Fruit fly (Drosophila melanogaster): ENCODE measurements around the gene Mtl.

The Mtl gene

DNA sequence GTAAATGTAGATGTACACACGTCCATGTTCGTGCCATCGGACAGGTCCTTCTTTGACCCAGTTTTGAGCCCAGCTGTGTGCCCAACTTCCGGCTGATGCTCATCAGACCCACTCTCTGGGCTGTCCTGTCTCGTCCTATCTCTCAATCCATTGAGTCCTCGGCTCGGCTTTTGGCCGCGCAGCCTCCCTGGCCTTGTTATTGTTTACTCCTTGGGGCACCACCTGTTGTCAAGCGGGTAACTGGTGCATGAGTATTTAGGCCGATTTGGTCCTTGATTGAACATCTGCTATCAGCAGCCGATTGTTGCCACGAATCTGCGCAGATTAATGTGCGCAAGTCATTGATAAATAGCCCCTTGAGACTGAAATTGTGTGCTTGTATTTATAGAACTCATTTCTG lies 25.2 kb downstream of the Mtl start:
- TF ChIP-seq Blimp-1 (GFP tag; optimal IDR thresholded peaks at IDR 0.05) (no peak), CG3919 (GFP tag; optimal IDR thresholded peaks at IDR 0.05) (no peak)

DNA sequence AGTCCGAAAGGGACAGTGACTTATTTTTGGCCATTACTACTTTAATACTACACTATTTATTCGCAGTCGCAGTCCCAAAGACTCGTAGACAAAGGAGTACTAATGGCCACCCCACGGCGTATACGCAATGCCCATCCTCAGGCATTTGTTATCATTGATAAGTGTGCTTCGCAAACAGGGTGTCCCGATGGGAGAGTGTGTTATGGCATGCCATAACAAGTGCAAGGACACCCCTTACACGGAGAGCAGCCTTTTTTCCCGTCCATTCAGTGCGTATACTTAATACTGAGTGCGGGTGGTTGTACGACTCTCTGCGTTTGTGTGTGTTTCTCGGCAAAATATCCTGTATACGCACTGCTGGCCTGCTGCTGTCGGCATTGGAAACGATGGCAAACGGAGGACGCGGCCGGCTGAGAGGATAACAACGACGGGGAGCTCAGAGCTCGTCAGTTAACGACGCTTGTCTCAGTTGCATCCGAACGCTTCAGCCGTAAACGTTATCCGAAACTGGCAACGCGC lies 25.8 kb downstream of the Mtl start, which contains the start of gene unc80:
Gene unc80, plus strand, starts transcription at position 469 of the 519 bp plus-strand sequence.
- no peak for TF ChIP-seq CG3919 (GFP tag; optimal IDR thresholded peaks at IDR 0.05)
- no peak for TF ChIP-seq CG9139 (GFP tag; optimal IDR thresholded peaks at IDR 0.05)
- no peak for TF ChIP-seq Sox14 (GFP tag; optimal IDR thresholded peaks at IDR 0.05)
- no peak for TF ChIP-seq CG34406 (GFP tag; optimal IDR thresholded peaks at IDR 0.05)

- no peak for TF ChIP-seq CG11902 (GFP tag; optimal IDR thresholded peaks at IDR 0.05)
- no peak for TF ChIP-seq acj6 (GFP tag; optimal IDR thresholded peaks at IDR 0.05)
- TF ChIP-seq CG11294 (GFP tag; IDR thresholded peaks at IDR 0.05) = no peak
- no peak for TF ChIP-seq dsx (GFP tag; optimal IDR thresholded peaks at IDR 0.05; ENCODE audit: poor library complexity, severe bottlenecking)
- TF ChIP-seq CG6163 (GFP tag; IDR thresholded peaks at IDR 0.05) = no peak
- TF ChIP-seq CG3919 (GFP tag; optimal IDR thresholded peaks at IDR 0.05) = no peak
- no peak for TF ChIP-seq CG7368 (GFP tag; optimal IDR thresholded peaks at IDR 0.05)
- no peak for TF ChIP-seq topi (GFP tag; optimal IDR thresholded peaks at IDR 0.05)
- TF ChIP-seq ss (GFP tag; optimal IDR thresholded peaks at IDR 0.05) = no peak
- no peak for TF ChIP-seq CG8119 (GFP tag; IDR thresholded peaks at IDR 0.05)
- no peak for TF ChIP-seq CG4318 (GFP tag; optimal IDR thresholded peaks at IDR 0.05)
- no peak for TF ChIP-seq fd85E (GFP tag; optimal IDR thresholded peaks at IDR 0.05)
- TF ChIP-seq Hr38 (GFP tag; optimal IDR thresholded peaks at IDR 0.05) = no peak
- no peak for TF ChIP-seq CG6792 (GFP tag; optimal IDR thresholded peaks at IDR 0.05)
- no peak for TF ChIP-seq Sox102F (GFP tag; optimal IDR thresholded peaks at IDR 0.05)
- no peak for TF ChIP-seq salr (GFP tag; optimal IDR thresholded peaks at IDR 0.05)
- no peak for TF ChIP-seq CG6808 (GFP tag; optimal IDR thresholded peaks at IDR 0.05)
These were observed 26.6 kb downstream of the Mtl start for dm6 chr3R:27662857-27663256.

dm6 chr3R:27677174-27677726 lies 41.0 kb downstream of the Mtl start, which contains the start of gene Hsdl2:
TSS of gene Hsdl2 (plus strand) at chr3R:27677522.
- TF ChIP-seq CG3919 (GFP tag; optimal IDR thresholded peaks at IDR 0.05) (peak; percentile 87), CG7368 (GFP tag; optimal IDR thresholded peaks at IDR 0.05) (peak; percentile 79), Hr39 (GFP tag; optimal IDR thresholded peaks at IDR 0.05) (peak; percentile 27), CG15336 (GFP tag; IDR thresholded peaks at IDR 0.05) (peak; percentile 69; the same call in 1 of the 2 replicates), ss (GFP tag; optimal IDR thresholded peaks at IDR 0.05) (peak; percentile 94 to 97), CG32006 (GFP tag; optimal IDR thresholded peaks at IDR 0.05) (peak; percentile 56), CG16779 (tag; optimal IDR thresholded peaks at IDR 0.05) (peak; percentile 92), Hr38 (GFP tag; optimal IDR thresholded peaks at IDR 0.05) (no peak), Eip75B (GFP tag; optimal IDR thresholded peaks at IDR 0.05) (peak; percentile 53), spab (GFP tag; optimal IDR thresholded peaks at IDR 0.05) (peak; percentile 86), OdsH (GFP tag; optimal IDR thresholded peaks at IDR 0.05) (no peak), lz (GFP tag; optimal IDR thresholded peaks at IDR 0.05) (peak; percentile 38), fd85E (GFP tag; optimal IDR thresholded peaks at IDR 0.05) (peak; percentile 72), CG1621 (tag; optimal IDR thresholded peaks at IDR 0.05) (peak; percentile 80), vri (GFP tag; optimal IDR thresholded peaks at IDR 0.05) (no peak), net (GFP tag; optimal IDR thresholded peaks at IDR 0.05) (peak; percentile 81), CG10631 (GFP tag; optimal IDR thresholded peaks at IDR 0.05) (no peak), CG31627 (GFP tag; optimal IDR thresholded peaks at IDR 0.05) (peak; percentile 36), pdm3 (GFP tag; optimal IDR thresholded peaks at IDR 0.05) (peak; percentile 56), achi (GFP tag; optimal IDR thresholded peaks at IDR 0.05) (peak; percentile 63), CG10669 (GFP tag; optimal IDR thresholded peaks at IDR 0.05) (peak; percentile 84), svp (GFP tag) (peak; percentile 98), Blimp-1 (GFP tag; optimal IDR thresholded peaks at IDR 0.05) (peak; percentile 69), fd59A (GFP tag; optimal IDR thresholded peaks at IDR 0.05) (no peak), acj6 (GFP tag; optimal IDR thresholded peaks at IDR 0.05) (peak; percentile 29), Gug (GFP tag; IDR thresholded peaks at IDR 0.05) (no peak), CG9139 (GFP tag; optimal IDR thresholded peaks at IDR 0.05) (peak; percentile 95), CG34406 (GFP tag; optimal IDR thresholded peaks at IDR 0.05) (no peak), Hr4 (GFP tag; optimal IDR thresholded peaks at IDR 0.05) (peak; percentile 47), Sox102F (GFP tag; optimal IDR thresholded peaks at IDR 0.05) (peak; percentile 48), CG3032 (tag; optimal IDR thresholded peaks at IDR 0.05) (no peak), CG8632 (GFP tag; optimal IDR thresholded peaks at IDR 0.05) (no peak), CG6163 (GFP tag; IDR thresholded peaks at IDR 0.05) (peak; percentile 56; the same call in 2 of the 3 replicates)

Data from whole organism, prepupa.